Worm (Caenorhabditis elegans) whole organism, young adult: ENCODE data around the gene T04A6.3.
"Not testable (repeated sequence)": the region's sequence is repeated elsewhere in the genome, so short reads cannot be mapped to it uniquely, and the experiment has no call there.

Source experiments
- B0019.2 ChIP-seq: fragments of 200-800 bp; sonication (Bioruptor generic); conservative IDR thresholded peaks from 2 replicates; pipeline ENCODE4 v1.3.6; 2022; ENCODE audit warnings: missing genetic modification reagents, missing genetic modification characterization, missing compliant biosample characterization
- C06A6.2 ChIP-seq: fragments of 200-800 bp; sonication (Bioruptor generic); conservative IDR thresholded peaks from 2 replicates; pipeline ENCODE4 v1.3.6; 2022; ENCODE audit warnings: missing genetic modification characterization, missing compliant biosample characterization
- F39B2.1 ChIP-seq: fragments of 200-800 bp; sonication (Bioruptor generic); IDR thresholded peaks from 2 replicates; pipeline ENCODE4 v1.3.6; 2022; ENCODE audit warnings: missing genetic modification reagents, missing genetic modification characterization, missing compliant biosample characterization
- F55B11.4 ChIP-seq: sonication (generic microtip); optimal IDR thresholded peaks from 2 replicates; lab custom pipeline; 2016; ENCODE audit warnings: missing compliant biosample characterization, missing genetic modification characterization, borderline replicate concordance; ENCODE audit not compliant: insufficient read depth
- F57A8.1 ChIP-seq: fragments of 200-800 bp; sonication (Bioruptor generic); optimal IDR thresholded peaks from 2 replicates; lab custom pipeline; 2018; ENCODE audit warnings: mild to moderate bottlenecking, missing genetic modification characterization, moderate library complexity, missing compliant biosample characterization
- F57C9.4 ChIP-seq: sonication (generic microtip); optimal IDR thresholded peaks from 2 replicates; lab custom pipeline; 2017; ENCODE audit warnings: mild to moderate bottlenecking, missing genetic modification characterization, missing compliant biosample characterization
- Y53F4B.3 ChIP-seq: fragments of 200-800 bp; sonication (Bioruptor generic); IDR thresholded peaks from 2 replicates; pipeline ENCODE4 v1.3.6; 2022; ENCODE audit warnings: missing genetic modification reagents, missing genetic modification characterization, missing compliant biosample characterization
- Y53G8AR.9 ChIP-seq: fragments of 200-800 bp; sonication (Bioruptor generic); conservative IDR thresholded peaks from 2 replicates; pipeline ENCODE4 v1.3.6; 2022; ENCODE audit warnings: missing genetic modification reagents, missing genetic modification characterization, missing compliant biosample characterization
- Y67H2A.10 ChIP-seq: fragments of 200-800 bp; sonication (Bioruptor generic); conservative IDR thresholded peaks from 2 replicates; pipeline ENCODE4 v1.3.6; 2022; ENCODE audit warnings: missing genetic modification reagents, missing genetic modification characterization, missing compliant biosample characterization
- ama-1 ChIP-seq, 3 experiments: fragments of 150-350 bp in 1 of 3; sonication (generic microtip) in 2 of 3; optimal IDR thresholded peaks; 2 replicates each; lab custom pipeline; 2014 to 2018; ENCODE audit warnings: missing biosample characterization in 2 of 3, missing genetic modification characterization in 2 of 3, missing genetic modification reagents in 2 of 3
- aptf-2 ChIP-seq: fragments of 200-800 bp; sonication (Bioruptor generic); conservative IDR thresholded peaks from 2 replicates; pipeline ENCODE4 v1.3.6; 2022; ENCODE audit warnings: missing genetic modification reagents, missing genetic modification characterization, missing compliant biosample characterization
- attf-3 ChIP-seq: fragments of 200-800 bp; sonication (Bioruptor generic); conservative IDR thresholded peaks from 2 replicates; pipeline ENCODE4 v1.3.6; 2022; ENCODE audit warnings: missing genetic modification reagents, missing genetic modification characterization, missing compliant biosample characterization
- attf-5 ChIP-seq: fragments of 200-800 bp; sonication (Bioruptor generic); optimal IDR thresholded peaks from 2 replicates; lab custom pipeline; 2018; ENCODE audit warnings: mild to moderate bottlenecking, missing genetic modification characterization, missing compliant biosample characterization
- ccch-3 ChIP-seq: fragments of 200-800 bp; sonication (Bioruptor generic); optimal IDR thresholded peaks from 2 replicates; lab custom pipeline; 2018; ENCODE audit warnings: mild to moderate bottlenecking, missing genetic modification characterization, missing compliant biosample characterization
- die-1 ChIP-seq: sonication (generic microtip); optimal IDR thresholded peaks from 2 replicates; lab custom pipeline; 2016; ENCODE audit warnings: missing genotype, mild to moderate bottlenecking, missing genetic modification characterization, missing compliant biosample characterization
- dpl-1 ChIP-seq: fragments of 150-350 bp; optimal IDR thresholded peaks from 2 replicates; lab custom pipeline; 2014; ENCODE audit warnings: missing biosample characterization, missing genetic modification reagents, missing genetic modification characterization
- ekl-4 ChIP-seq: fragments of 200-800 bp; sonication (Bioruptor generic); IDR thresholded peaks from 2 replicates; pipeline ENCODE4 v1.3.6; 2022; ENCODE audit warnings: missing genetic modification reagents, missing genetic modification characterization, missing compliant biosample characterization
- ets-4 ChIP-seq: fragments of 200-800 bp; sonication (Bioruptor generic); optimal IDR thresholded peaks from 2 replicates; lab custom pipeline; 2018; ENCODE audit warnings: mild to moderate bottlenecking, missing genetic modification characterization, missing compliant biosample characterization
- gei-17 ChIP-seq: fragments of 200-800 bp; sonication (Bioruptor generic); optimal IDR thresholded peaks from 2 replicates; lab custom pipeline; 2018; ENCODE audit warnings: mild to moderate bottlenecking, missing genetic modification characterization, missing compliant biosample characterization
- him-1 ChIP-seq: sonication (generic microtip); optimal IDR thresholded peaks from 2 replicates; lab custom pipeline; 2016; ENCODE audit warnings: missing genotype, missing genetic modification reagents, missing genetic modification characterization, missing compliant biosample characterization
- hrde-1 ChIP-seq: sonication (generic microtip); optimal IDR thresholded peaks from 2 replicates; lab custom pipeline; 2016; ENCODE audit warnings: missing genetic modification characterization, mild to moderate bottlenecking, missing compliant biosample characterization, moderate library complexity, missing genotype, missing genetic modification reagents, borderline replicate concordance
- let-526 ChIP-seq: fragments of 200-800 bp; sonication (Bioruptor generic); IDR thresholded peaks from 2 replicates; pipeline ENCODE4 v1.3.6; 2022; ENCODE audit warnings: missing genetic modification reagents, missing genetic modification characterization, missing compliant biosample characterization
- let-607 ChIP-seq, 2 experiments: fragments of 200-800 bp in 1 of 2; sonication (Bioruptor generic) in 1 of 2; sonication (generic microtip) in 1 of 2; optimal IDR thresholded peaks; 2 replicates each; lab custom pipeline; 2016 to 2018; ENCODE audit warnings: mild to moderate bottlenecking in 2 of 2, missing compliant biosample characterization in 2 of 2, missing genetic modification characterization in 2 of 2, moderate library complexity in 2 of 2, missing genotype in 1 of 2
- madf-8 ChIP-seq: fragments of 200-800 bp; sonication (Bioruptor generic); conservative IDR thresholded peaks from 2 replicates; pipeline ENCODE4 v1.3.6; 2022; ENCODE audit warnings: missing genetic modification reagents, missing genetic modification characterization, missing compliant biosample characterization
- mes-4 ChIP-seq: sonication (generic microtip); optimal IDR thresholded peaks from 2 replicates; lab custom pipeline; 2016; ENCODE audit warnings: missing genotype, missing genetic modification characterization, missing compliant biosample characterization
- nhr-27 ChIP-seq: fragments of 200-800 bp; sonication (Bioruptor generic); optimal IDR thresholded peaks from 2 replicates; lab custom pipeline; 2018; ENCODE audit warnings: mild to moderate bottlenecking, missing genetic modification characterization, moderate library complexity, missing compliant biosample characterization
- pbrm-1 ChIP-seq: fragments of 200-800 bp; sonication (Bioruptor generic); IDR thresholded peaks from 2 replicates; pipeline ENCODE4 v1.3.6; 2022; ENCODE audit warnings: missing genetic modification reagents, missing genetic modification characterization, missing compliant biosample characterization
- pha-4 ChIP-seq: fragments of 150-350 bp; sonication (generic microtip); optimal IDR thresholded peaks from 2 replicates; lab custom pipeline; 2014; ENCODE audit warnings: missing biosample characterization, missing genetic modification reagents, missing genetic modification characterization
- rcor-1 ChIP-seq: fragments of 200-800 bp; sonication (Bioruptor generic); IDR thresholded peaks from 2 replicates; pipeline ENCODE4 v1.3.6; 2022; ENCODE audit warnings: missing genetic modification reagents, missing genetic modification characterization, missing compliant biosample characterization
- repo-1 ChIP-seq: sonication (generic microtip); optimal IDR thresholded peaks from 2 replicates; lab custom pipeline; 2017; ENCODE audit warnings: mild to moderate bottlenecking, missing genetic modification characterization, missing compliant biosample characterization
- snpc-1.3 ChIP-seq: sonication (generic microtip); optimal IDR thresholded peaks from 2 replicates; lab custom pipeline; 2017; ENCODE audit warnings: missing genetic modification characterization, mild to moderate bottlenecking, missing compliant biosample characterization, antibody characterized with exemption, moderate library complexity, missing genotype, missing genetic modification reagents; ENCODE audit not compliant: insufficient read depth
- snpc-3.4 ChIP-seq: sonication (generic microtip); optimal IDR thresholded peaks from 2 replicates; lab custom pipeline; 2017; ENCODE audit warnings: missing genetic modification characterization, mild to moderate bottlenecking, missing compliant biosample characterization, antibody characterized with exemption, moderate library complexity, missing genotype, missing genetic modification reagents
- unc-130 ChIP-seq: sonication (generic microtip); optimal IDR thresholded peaks from 2 replicates; lab custom pipeline; 2016; ENCODE audit warnings: missing genetic modification reagents, missing genetic modification characterization, missing compliant biosample characterization
- zfh-2 ChIP-seq: fragments of 200-800 bp; sonication (Bioruptor generic); conservative IDR thresholded peaks from 2 replicates; pipeline ENCODE4 v1.3.6; 2022; ENCODE audit warnings: missing genetic modification reagents, missing genetic modification characterization, missing compliant biosample characterization
- ztf-26 ChIP-seq: sonication (generic microtip); optimal IDR thresholded peaks from 2 replicates; lab custom pipeline; 2017; ENCODE audit warnings: missing genetic modification characterization, missing compliant biosample characterization
- ztf-6 ChIP-seq: fragments of 200-800 bp; sonication (Bioruptor generic); IDR thresholded peaks from 2 replicates; pipeline ENCODE4 v1.3.6; 2022; ENCODE audit warnings: missing genetic modification reagents, missing genetic modification characterization, missing compliant biosample characterization

The T04A6.3 gene

ce11 chrIII:7616228-7616627 is 8.1 kb upstream of the T04A6.3 start, which contains the start of gene T04A6.1:
TSS of gene T04A6.1 (plus strand) at chrIII:7616528.
- TF ChIP-seq die-1 (no peak), ccch-3 (GFP tag; lab: Kevin White, UChicago) (no peak), zfh-2 (no peak)

ce11 chrIII:7614530-7614929 is 6.4 kb upstream of the T04A6.3 start, which contains the start of gene T04A6.2:
TSS of gene T04A6.2 (plus strand) at chrIII:7614830.
- no peak for TF ChIP-seq madf-8 (GFP tag; lab: Robert Waterston, UW)
- no peak for TF ChIP-seq attf-3 (GFP tag; lab: Robert Waterston, UW)
- TF ChIP-seq ztf-6 (GFP tag; lab: Robert Waterston, UW), result no peak
- TF ChIP-seq gei-17 (GFP tag; lab: Kevin White, UChicago), result no peak
- no peak for TF ChIP-seq pbrm-1 (GFP tag; lab: Robert Waterston, UW)
- no peak for TF ChIP-seq snpc-3.4 (tag; lab: Kevin White, UChicago)
- no peak for TF ChIP-seq F55B11.4 (tag; lab: Kevin White, UChicago)
- TF ChIP-seq, all 124 proteins: peak for 0

ce11 chrIII:7609168-7609567 is 1.0 kb upstream of the T04A6.3 start, which contains the start of gene nsph-4.3:
TSS of gene nsph-4.3 (minus strand) at chrIII:7609268.
- no peak for TF ChIP-seq him-1
- no peak for TF ChIP-seq ztf-26 (tag; lab: Kevin White, UChicago)
- TF ChIP-seq B0019.2, result no peak
- no peak for TF ChIP-seq snpc-1.3 (tag; lab: Kevin White, UChicago)
- TF ChIP-seq rcor-1 (GFP tag; lab: Robert Waterston, UW), result no peak
- no peak for TF ChIP-seq let-526 (GFP tag; lab: Robert Waterston, UW)
- TF ChIP-seq C06A6.2, result no peak
- TF ChIP-seq let-607 (tag; optimal IDR thresholded peaks at IDR 0.05; lab: Kevin White, UChicago), result no peak
- no peak for TF ChIP-seq F57A8.1 (GFP tag; lab: Kevin White, UChicago)
- TF ChIP-seq attf-5, result no peak
- TF ChIP-seq Y67H2A.10, result no peak
- TF ChIP-seq F39B2.1 (GFP tag; lab: Robert Waterston, UW), result no peak
- TF ChIP-seq ets-4 (GFP tag; lab: Kevin White, UChicago), result no peak

- peak; percentile 86 for TF ChIP-seq attf-3 (GFP tag; lab: Robert Waterston, UW)
Measured at ce11 chrIII:7601084-7601483, 7.0 kb downstream of the T04A6.3 start.

- not testable (repeated sequence) for TF ChIP-seq F39B2.1 (GFP tag; lab: Robert Waterston, UW); pha-4 (tag; lab: Kevin White, UChicago); hrde-1 (tag; lab: Kevin White, UChicago)
- TF ChIP-seq, all 124 proteins: peak for 0; not testable (repeated sequence) for 124
Measured at ce11 chrIII:7594482-7594881, 13.6 kb downstream of the T04A6.3 start, which contains the start of gene Y80D4G.2. TSS of gene Y80D4G.2 (minus strand) at chrIII:7594582.

ce11 chrIII:7593285-7593928 is 14.7 kb downstream of the T04A6.3 start, which contains the start of gene R13A5.11:
TSS of gene R13A5.11 (minus strand) at chrIII:7593335.
- no peak for TF ChIP-seq dpl-1 (GFP tag; lab: Kevin White, UChicago)
- no peak for TF ChIP-seq F57C9.4 (tag; lab: Kevin White, UChicago)
- TF ChIP-seq nhr-27 (tag; lab: Kevin White, UChicago), result no peak
- TF ChIP-seq aptf-2 (GFP tag; lab: Robert Waterston, UW), result no peak
- TF ChIP-seq repo-1 (tag; lab: Kevin White, UChicago), result no peak
- no peak for TF ChIP-seq unc-130
- TF ChIP-seq Y53G8AR.9 (GFP tag; lab: Robert Waterston, UW), result no peak
- no peak for TF ChIP-seq ama-1 (optimal IDR thresholded peaks at IDR 0.05; lab: Kevin White, UChicago)
- TF ChIP-seq ama-1 (GFP tag; optimal IDR thresholded peaks at IDR 0.05; lab: Kevin White, UChicago), result no peak
- no peak for TF ChIP-seq Y53F4B.3 (GFP tag; lab: Robert Waterston, UW)
- no peak for TF ChIP-seq ekl-4 (GFP tag; lab: Robert Waterston, UW)
- no peak for TF ChIP-seq mes-4
